Worm (Caenorhabditis elegans) whole organism, mixed stage, embryonic: ENCODE measurements around the gene rab-3.

Experiments
- blmp-1 ChIP-seq: fragments of 150-350 bp; optimal IDR thresholded peaks from 2 replicates; lab custom pipeline; 2014; ENCODE audit warnings: missing biosample characterization, missing genetic modification characterization
- ces-1 ChIP-seq: fragments of 150-350 bp; optimal IDR thresholded peaks from 2 replicates; lab custom pipeline; 2014; ENCODE audit warnings: missing biosample characterization, missing genetic modification reagents, missing genetic modification characterization
- cnd-1 ChIP-seq: fragments of 200-800 bp; sonication (Bioruptor generic); optimal IDR thresholded peaks from 2 replicates; lab custom pipeline; 2018; ENCODE audit warnings: mild to moderate bottlenecking, missing genetic modification characterization, missing compliant biosample characterization
- elt-3 ChIP-seq: fragments of 150-350 bp; optimal IDR thresholded peaks from 2 replicates; lab custom pipeline; 2014; ENCODE audit warnings: missing biosample characterization, missing genetic modification characterization
- lsy-2 ChIP-seq: fragments of 150-350 bp; optimal IDR thresholded peaks from 2 replicates; lab custom pipeline; 2014; ENCODE audit warnings: missing biosample characterization, missing genetic modification characterization
- mls-2 ChIP-seq: sonication (generic microtip); optimal IDR thresholded peaks from 2 replicates; lab custom pipeline; 2016; ENCODE audit warnings: mild to moderate bottlenecking, missing genetic modification characterization, moderate library complexity, missing compliant biosample characterization

- no peak for TF ChIP-seq mls-2
- TF ChIP-seq blmp-1 (tag; lab: Kevin White, UChicago) = no peak
- no peak for TF ChIP-seq cnd-1 (tag; lab: Kevin White, UChicago)
- TF ChIP-seq elt-3 (tag; lab: Kevin White, UChicago) = no peak
- TF ChIP-seq ces-1 (GFP tag; lab: Kevin White, UChicago) = no peak
- TF ChIP-seq lsy-2 (tag; lab: Kevin White, UChicago) = no peak
These were observed 40.7 kb upstream of the rab-3 start for ce11 chrII:5768274-5768820.
